Worm (Caenorhabditis elegans) whole organism, L1 larva: Measurements from ENCODE around the gene acr-9.

ENCODE experiments used
- F16B12.6 ChIP-seq: fragments of 150-350 bp; optimal IDR thresholded peaks from 2 replicates; lab custom pipeline; 2014; ENCODE audit warnings: missing biosample characterization, missing genetic modification characterization
- aha-1 ChIP-seq: fragments of 150-350 bp; optimal IDR thresholded peaks from 2 replicates; lab custom pipeline; 2014; ENCODE audit warnings: missing biosample characterization, missing genetic modification characterization
- blmp-1 ChIP-seq: fragments of 150-350 bp; optimal IDR thresholded peaks from 2 replicates; lab custom pipeline; 2014; ENCODE audit warnings: missing biosample characterization, missing genetic modification characterization
- ceh-63 ChIP-seq: fragments of 200-800 bp; sonication (Bioruptor generic); optimal IDR thresholded peaks from 2 replicates; lab custom pipeline; 2018; ENCODE audit warnings: mild to moderate bottlenecking, missing genetic modification characterization, missing compliant biosample characterization
- ceh-82 ChIP-seq, 3 experiments: fragments of 150-350 bp in 1 of 3; sonication (generic microtip) in 2 of 3; optimal IDR thresholded peaks; 2 replicates each; lab custom pipeline; 2014 to 2017; ENCODE audit warnings: missing biosample characterization in 3 of 3, missing genetic modification characterization in 3 of 3
- ceh-88 ChIP-seq: fragments of 200-800 bp; sonication (Bioruptor generic); IDR thresholded peaks from 2 replicates; pipeline ENCODE4 v1.3.6; 2022; ENCODE audit warnings: missing genetic modification characterization, missing compliant biosample characterization
- dsc-1 ChIP-seq: sonication (generic microtip); optimal IDR thresholded peaks from 2 replicates; lab custom pipeline; 2016; ENCODE audit warnings: mild to moderate bottlenecking, missing genetic modification characterization, missing compliant biosample characterization
- efl-1 ChIP-seq, 4 experiments: fragments of 150-350 bp; optimal IDR thresholded peaks in 3 of 4; peaks in 1 of 4; 1 replicate in 1 of 4; 2 replicates in 3 of 4; lab custom pipeline; 2014; ENCODE audit warnings: missing biosample characterization in 2 of 4, missing genetic modification characterization in 2 of 4, missing genetic modification reagents in 2 of 4
- egl-27 ChIP-seq, 2 experiments: fragments of 150-350 bp in 1 of 2; sonication (generic microtip); optimal IDR thresholded peaks; 3 replicates each; lab custom pipeline; 2017 to 2018; ENCODE audit warnings: missing biosample characterization in 2 of 2, missing genetic modification characterization in 2 of 2, missing genetic modification reagents in 2 of 2
- elt-2 ChIP-seq: sonication (generic microtip); optimal IDR thresholded peaks from 2 replicates; lab custom pipeline; 2016; ENCODE audit warnings: missing genetic modification characterization, mild to moderate bottlenecking, inconsistent platforms, missing compliant biosample characterization, missing genetic modification reagents
- ets-5 ChIP-seq: fragments of 200-800 bp; sonication (Bioruptor generic); IDR thresholded peaks from 2 replicates; pipeline ENCODE4 v1.3.6; 2022; ENCODE audit warnings: missing genetic modification characterization, missing compliant biosample characterization
- fkh-10 ChIP-seq: sonication (generic microtip); optimal IDR thresholded peaks from 2 replicates; lab custom pipeline; 2017; ENCODE audit warnings: missing biosample characterization, missing genetic modification reagents, missing genetic modification characterization
- fkh-4 ChIP-seq: sonication (generic microtip); optimal IDR thresholded peaks from 2 replicates; lab custom pipeline; 2016; ENCODE audit warnings: missing compliant biosample characterization, missing genetic modification characterization, borderline replicate concordance
- fkh-8 ChIP-seq: sonication (generic microtip); optimal IDR thresholded peaks from 2 replicates; lab custom pipeline; 2016; ENCODE audit warnings: mild to moderate bottlenecking, missing genetic modification characterization, missing compliant biosample characterization
- hlh-17 ChIP-seq: fragments of 200-800 bp; sonication (Bioruptor generic); optimal IDR thresholded peaks from 2 replicates; lab custom pipeline; 2018; ENCODE audit warnings: missing genetic modification characterization, mild to moderate bottlenecking, missing compliant biosample characterization, moderate library complexity, borderline replicate concordance
- hlh-4 ChIP-seq: sonication (generic microtip); optimal IDR thresholded peaks from 2 replicates; lab custom pipeline; 2016; ENCODE audit warnings: mild to moderate bottlenecking, missing genetic modification characterization, missing compliant biosample characterization
- isw-1 ChIP-seq: fragments of 200-800 bp; sonication (Bioruptor generic); IDR thresholded peaks from 2 replicates; pipeline ENCODE4 v1.3.6; 2022; ENCODE audit warnings: missing genetic modification characterization, missing compliant biosample characterization
- jun-1 ChIP-seq: fragments of 150-350 bp; optimal IDR thresholded peaks from 2 replicates; lab custom pipeline; 2014; ENCODE audit warnings: missing biosample characterization, missing genetic modification reagents, missing genetic modification characterization
- lin-14 ChIP-seq: fragments of 200-800 bp; sonication (Bioruptor generic); optimal IDR thresholded peaks from 2 replicates; lab custom pipeline; 2018; ENCODE audit warnings: mild to moderate bottlenecking, missing genetic modification characterization, moderate library complexity, missing compliant biosample characterization
- lin-15B ChIP-seq: fragments of 150-350 bp; sonication (generic microtip); optimal IDR thresholded peaks from 3 replicates; lab custom pipeline; 2014; ENCODE audit warnings: missing biosample characterization, missing genetic modification characterization
- lir-3 ChIP-seq: sonication (generic microtip); optimal IDR thresholded peaks from 2 replicates; lab custom pipeline; 2016; ENCODE audit warnings: mild to moderate bottlenecking, missing genetic modification characterization, moderate library complexity, missing compliant biosample characterization; ENCODE audit not compliant: poor library complexity
- lsy-2 ChIP-seq, 2 experiments: fragments of 150-350 bp; optimal IDR thresholded peaks; 2 replicates each; lab custom pipeline; 2014; ENCODE audit warnings: missing biosample characterization in 2 of 2, missing genetic modification characterization in 2 of 2
- mep-1 ChIP-seq: fragments of 150-350 bp; optimal IDR thresholded peaks from 2 replicates; lab custom pipeline; 2014; ENCODE audit warnings: missing biosample characterization, missing genetic modification characterization
- nhr-11 ChIP-seq: fragments of 150-350 bp; optimal IDR thresholded peaks from 2 replicates; lab custom pipeline; 2014; ENCODE audit warnings: missing biosample characterization, missing genetic modification characterization
- nhr-19 ChIP-seq: fragments of 200-800 bp; sonication (Bioruptor generic); conservative IDR thresholded peaks from 2 replicates; pipeline ENCODE4 v1.3.6; 2022; ENCODE audit warnings: missing genetic modification characterization, missing compliant biosample characterization
- nhr-20 ChIP-seq: sonication (generic microtip); optimal IDR thresholded peaks from 2 replicates; lab custom pipeline; 2016; ENCODE audit warnings: mild to moderate bottlenecking, missing genetic modification characterization, missing compliant biosample characterization
- nhr-237 ChIP-seq: fragments of 150-350 bp; optimal IDR thresholded peaks from 2 replicates; lab custom pipeline; 2014; ENCODE audit warnings: missing biosample characterization, missing genetic modification characterization
- nhr-71 ChIP-seq: sonication (generic microtip); optimal IDR thresholded peaks from 2 replicates; lab custom pipeline; 2016; ENCODE audit warnings: mild to moderate bottlenecking, missing genetic modification characterization, moderate library complexity, missing compliant biosample characterization
- nhr-76 ChIP-seq: sonication (generic microtip); optimal IDR thresholded peaks from 2 replicates; lab custom pipeline; 2017; ENCODE audit warnings: missing biosample characterization, missing genetic modification characterization
- nhr-85 ChIP-seq: sonication (generic microtip); peaks from one replicate; lab custom pipeline; 2016; ENCODE audit warnings: missing genetic modification characterization, inconsistent platforms, missing compliant biosample characterization
- rnt-1 ChIP-seq: sonication (generic microtip); optimal IDR thresholded peaks from 2 replicates; lab custom pipeline; 2016; ENCODE audit warnings: mild to moderate bottlenecking, missing genetic modification characterization, moderate library complexity, missing compliant biosample characterization
- skn-1 ChIP-seq: fragments of 150-350 bp; optimal IDR thresholded peaks from 2 replicates; lab custom pipeline; 2014; ENCODE audit warnings: missing biosample characterization, missing genetic modification characterization
- snpc-4 ChIP-seq: fragments of 150-350 bp; optimal IDR thresholded peaks from 2 replicates; lab custom pipeline; 2014; ENCODE audit warnings: missing biosample characterization, missing genetic modification characterization
- snu-23 ChIP-seq: sonication (generic microtip); optimal IDR thresholded peaks from 2 replicates; lab custom pipeline; 2016; ENCODE audit warnings: missing genetic modification characterization, missing compliant biosample characterization
- sox-4 ChIP-seq: sonication (generic microtip); optimal IDR thresholded peaks from 2 replicates; lab custom pipeline; 2016; ENCODE audit warnings: missing genetic modification characterization, missing compliant biosample characterization
- sup-37 ChIP-seq: fragments of 200-800 bp; sonication (Bioruptor generic); optimal IDR thresholded peaks from 2 replicates; lab custom pipeline; 2018; ENCODE audit warnings: mild to moderate bottlenecking, missing genetic modification characterization, missing compliant biosample characterization
- swsn-7 ChIP-seq: sonication (generic microtip); optimal IDR thresholded peaks from 2 replicates; lab custom pipeline; 2016; ENCODE audit warnings: missing genetic modification characterization, missing compliant biosample characterization
- tlp-1 ChIP-seq: fragments of 150-350 bp; optimal IDR thresholded peaks from 2 replicates; lab custom pipeline; 2014; ENCODE audit warnings: missing biosample characterization, missing genetic modification characterization
- unc-30 ChIP-seq: sonication (generic microtip); optimal IDR thresholded peaks from 2 replicates; lab custom pipeline; 2017; ENCODE audit warnings: missing biosample characterization, missing genetic modification characterization
- unc-62 ChIP-seq: fragments of 150-350 bp; optimal IDR thresholded peaks from 2 replicates; lab custom pipeline; 2014; ENCODE audit warnings: missing biosample characterization, missing genetic modification reagents, missing genetic modification characterization
- unc-86 ChIP-seq: sonication (generic microtip); optimal IDR thresholded peaks from 2 replicates; lab custom pipeline; 2016; ENCODE audit warnings: missing genetic modification characterization, missing compliant biosample characterization
- vab-15 ChIP-seq: sonication (generic microtip); optimal IDR thresholded peaks from 2 replicates; lab custom pipeline; 2017; ENCODE audit warnings: missing genotype, mild to moderate bottlenecking, missing genetic modification characterization, missing compliant biosample characterization
- zip-4 ChIP-seq: fragments of 200-800 bp; sonication (Bioruptor generic); optimal IDR thresholded peaks from 2 replicates; lab custom pipeline; 2018; ENCODE audit warnings: mild to moderate bottlenecking, missing genetic modification characterization, moderate library complexity, missing compliant biosample characterization
- ztf-11 ChIP-seq, 2 experiments: sonication (generic microtip); optimal IDR thresholded peaks; 2 replicates each; lab custom pipeline; 2016 to 2017; ENCODE audit warnings: missing genetic modification characterization in 2 of 2, missing biosample characterization in 1 of 2, missing compliant biosample characterization in 1 of 2
- ztf-4 ChIP-seq: fragments of 150-350 bp; optimal IDR thresholded peaks from 2 replicates; lab custom pipeline; 2014; ENCODE audit warnings: missing biosample characterization, missing genetic modification characterization

Gene acr-9

DNA sequence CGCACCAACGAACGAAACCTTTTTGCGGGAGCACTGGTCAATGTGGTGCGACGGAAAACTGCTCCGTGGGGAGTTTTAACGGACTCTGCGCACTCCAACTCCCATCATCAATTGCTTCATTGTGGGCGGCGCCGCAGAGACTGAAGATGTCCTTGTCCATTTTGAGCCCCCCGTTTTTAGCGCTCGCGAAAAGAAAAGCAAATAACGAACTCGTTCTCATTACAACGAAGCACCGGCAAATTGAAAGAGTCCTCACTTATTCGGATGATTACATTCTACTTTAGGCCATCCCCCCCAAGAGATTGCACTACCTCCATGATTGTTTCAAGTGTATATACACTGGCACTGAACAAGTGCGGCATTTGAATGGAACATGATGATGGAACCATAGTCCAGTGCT is at the start of gene acr-9:
Gene acr-9, minus strand, starts transcription at position 101 of the 400 bp plus-strand sequence.
- no peak for TF ChIP-seq nhr-71
- TF ChIP-seq fkh-4 = no peak
- no peak for TF ChIP-seq nhr-237 (tag; lab: Kevin White, UChicago)
- TF ChIP-seq ets-5 (GFP tag; lab: Robert Waterston, UW) = no peak
- no peak for TF ChIP-seq unc-62 (GFP tag; lab: Kevin White, UChicago)
- TF ChIP-seq fkh-10 = no peak

DNA sequence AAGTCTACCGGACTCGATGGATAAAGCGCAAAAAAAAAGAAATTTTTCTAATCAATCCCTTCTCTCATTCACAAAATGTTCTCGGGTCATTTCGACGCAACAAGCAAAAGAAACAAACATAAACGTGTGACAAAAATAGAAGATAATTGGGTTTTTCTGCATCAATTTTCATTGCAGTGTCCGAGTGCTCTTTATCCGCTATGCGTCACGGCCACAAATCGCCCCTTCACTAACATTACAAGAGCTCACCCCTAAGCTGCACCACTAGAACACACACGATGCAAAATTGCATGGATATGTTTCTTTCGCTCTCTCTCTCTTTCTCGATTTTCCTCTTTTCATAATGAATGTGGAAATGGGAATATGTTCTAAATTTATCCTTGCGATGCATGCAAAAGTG is 49.5 kb upstream of the acr-9 start:
- no peak for TF ChIP-seq sox-4 (tag; lab: Kevin White, UChicago)
- no peak for TF ChIP-seq fkh-10
- TF ChIP-seq ceh-63 = peak; percentile 40
- no peak for TF ChIP-seq lsy-2 (tag; optimal IDR thresholded peaks at IDR 0.05; lab: Kevin White, UChicago)
- peak; percentile 25 for TF ChIP-seq fkh-8 (tag; lab: Kevin White, UChicago)
- TF ChIP-seq hlh-17 = no peak
- TF ChIP-seq dsc-1 = peak; percentile 65
- no peak for TF ChIP-seq nhr-11 (tag; lab: Kevin White, UChicago)
- peak; percentile 56 for TF ChIP-seq lin-14
- no peak for TF ChIP-seq unc-86 (tag; lab: Kevin White, UChicago)

DNA sequence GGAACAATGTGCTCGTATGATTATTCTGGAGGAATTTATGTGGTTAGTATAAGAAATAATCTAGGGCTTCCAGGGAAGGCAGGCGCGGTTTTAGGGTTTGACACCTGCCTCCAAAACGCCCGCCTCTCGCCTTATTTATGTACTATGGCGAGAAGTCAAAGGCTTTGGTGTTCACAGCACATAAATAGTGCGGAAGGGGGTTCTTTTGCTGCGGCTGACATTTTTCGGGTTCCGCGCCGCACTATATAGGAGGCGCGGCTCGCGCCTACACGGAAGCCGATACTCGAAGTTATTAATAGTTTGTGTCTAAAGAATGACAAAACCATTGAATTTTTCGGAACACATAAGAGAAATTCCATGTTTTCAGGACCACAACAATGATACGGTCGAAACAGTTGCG is 43.6 kb upstream of the acr-9 start:
- TF ChIP-seq aha-1 (no peak), blmp-1 (tag; lab: Kevin White, UChicago) (no peak), lin-15B (tag; lab: Kevin White, UChicago) (no peak), ceh-88 (GFP tag; lab: Robert Waterston, UW) (no peak), snpc-4 (peak; percentile 68), rnt-1 (tag; lab: Kevin White, UChicago) (no peak), jun-1 (no peak)
- TF ChIP-seq, all 84 proteins: peak for 1

DNA sequence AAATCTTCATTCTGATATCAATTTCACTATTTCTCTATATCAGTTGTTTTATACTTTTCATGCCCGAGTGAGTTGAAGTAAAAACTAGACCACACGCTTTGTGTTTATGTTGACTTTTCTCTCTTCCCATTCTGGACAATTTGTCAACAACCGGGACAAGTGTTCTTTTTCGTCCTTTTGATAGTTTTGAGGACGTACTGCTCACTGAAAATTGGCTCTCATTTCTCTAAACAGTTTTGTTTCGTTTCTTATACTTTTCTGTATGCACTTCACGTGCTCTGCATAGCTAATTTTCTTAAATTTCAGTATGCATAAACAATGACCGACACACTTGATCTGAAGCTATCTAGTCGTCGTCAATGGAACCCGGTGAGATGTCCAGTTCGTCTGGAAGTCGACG is 41.0 kb upstream of the acr-9 start, which contains the start of gene adm-2:
Gene adm-2, plus strand, starts transcription at position 301 of the 400 bp plus-strand sequence.
- TF ChIP-seq vab-15 (tag; lab: Kevin White, UChicago) = no peak
- no peak for TF ChIP-seq nhr-20 (tag; lab: Kevin White, UChicago)
- TF ChIP-seq lir-3 (tag; lab: Kevin White, UChicago) = no peak
- no peak for TF ChIP-seq nhr-76 (tag; lab: Kevin White, UChicago)
- no peak for TF ChIP-seq skn-1 (tag; lab: Kevin White, UChicago)
- no peak for TF ChIP-seq sup-37 (GFP tag; lab: Kevin White, UChicago)
- no peak for TF ChIP-seq unc-30
- no peak for TF ChIP-seq nhr-19 (GFP tag; lab: Robert Waterston, UW)

DNA sequence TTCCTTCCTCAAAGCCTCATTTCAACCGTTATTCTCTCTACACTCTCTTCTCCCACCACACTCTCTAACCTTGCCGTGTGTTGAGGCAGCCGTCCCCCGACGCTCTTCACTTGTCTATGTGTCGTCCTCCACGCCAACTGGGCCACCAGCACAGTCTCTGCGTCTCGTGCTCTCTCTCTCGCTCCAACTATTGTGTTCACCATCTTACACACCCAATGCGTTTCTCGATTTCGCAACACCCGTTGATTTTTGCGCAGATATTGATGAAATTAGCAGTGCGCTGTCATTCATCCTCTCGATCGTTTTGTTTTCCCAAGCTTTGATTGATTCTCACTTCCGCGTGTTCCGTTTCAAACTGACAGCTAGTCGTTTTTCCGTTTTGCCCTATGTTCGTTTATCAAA is 40.4 kb upstream of the acr-9 start:
- no peak for TF ChIP-seq F16B12.6 (tag; lab: Kevin White, UChicago)
- TF ChIP-seq lsy-2 (tag; optimal IDR thresholded peaks at IDR 0.05; lab: Kevin White, UChicago) = peak in 1 of 2 experiments; percentile 33
- peak; percentile 5 for TF ChIP-seq jun-1
- TF ChIP-seq nhr-71 = peak; percentile 70
- TF ChIP-seq elt-2 (tag; lab: Kevin White, UChicago) = no peak
- TF ChIP-seq fkh-8 (tag; lab: Kevin White, UChicago) = peak; percentile 30
- no peak for TF ChIP-seq tlp-1
- peak; percentile 34 to 71 (median 56) for TF ChIP-seq ceh-82 (tag; optimal IDR thresholded peaks at IDR 0.05; lab: Kevin White, UChicago)
- no peak for TF ChIP-seq aha-1
- peak; percentile 54 for TF ChIP-seq mep-1
- no peak for TF ChIP-seq egl-27 (tag; optimal IDR thresholded peaks at IDR 0.05; lab: Kevin White, UChicago)
- TF ChIP-seq nhr-237 (tag; lab: Kevin White, UChicago) = no peak
- TF ChIP-seq snu-23 (GFP tag; lab: Kevin White, UChicago) = peak; percentile 65
- peak; percentile 55 for TF ChIP-seq swsn-7 (tag; lab: Kevin White, UChicago)
- peak; percentile 52 for TF ChIP-seq ztf-4 (tag; lab: Kevin White, UChicago)
- peak in 1 of 2 experiments; percentile 37 for TF ChIP-seq efl-1 (optimal IDR thresholded peaks at IDR 0.05; lab: Kevin White, UChicago)
- no peak for TF ChIP-seq efl-1 (GFP tag; optimal IDR thresholded peaks at IDR 0.05 in 1 of 2; lab: Kevin White, UChicago)
- TF ChIP-seq zip-4 (GFP tag; lab: Kevin White, UChicago) = peak; percentile 82
- TF ChIP-seq fkh-10 = peak; percentile 36
- TF ChIP-seq hlh-4 (tag; lab: Kevin White, UChicago) = no peak
- peak; percentile 50 for TF ChIP-seq nhr-85 (tag; lab: Kevin White, UChicago)
- peak in 1 of 2 experiments; percentile 49 for TF ChIP-seq ztf-11 (tag; optimal IDR thresholded peaks at IDR 0.05; lab: Kevin White, UChicago)
- TF ChIP-seq isw-1 = peak; percentile 29
- TF ChIP-seq dsc-1 = peak; percentile 53
